Fruit fly (Drosophila melanogaster) Kc167 (cell line): ENCODE measurements around the gene Sp1.

Source experiments
- Myc ChIP-seq: fragments of >200 bp; optimal IDR thresholded peaks from 2 replicates; lab custom pipeline; 2017; ENCODE audit warnings: missing external identifiers
- psq ChIP-seq: fragments of >200 bp; optimal IDR thresholded peaks from 2 replicates; lab custom pipeline; 2017; ENCODE audit warnings: missing external identifiers

DNA sequence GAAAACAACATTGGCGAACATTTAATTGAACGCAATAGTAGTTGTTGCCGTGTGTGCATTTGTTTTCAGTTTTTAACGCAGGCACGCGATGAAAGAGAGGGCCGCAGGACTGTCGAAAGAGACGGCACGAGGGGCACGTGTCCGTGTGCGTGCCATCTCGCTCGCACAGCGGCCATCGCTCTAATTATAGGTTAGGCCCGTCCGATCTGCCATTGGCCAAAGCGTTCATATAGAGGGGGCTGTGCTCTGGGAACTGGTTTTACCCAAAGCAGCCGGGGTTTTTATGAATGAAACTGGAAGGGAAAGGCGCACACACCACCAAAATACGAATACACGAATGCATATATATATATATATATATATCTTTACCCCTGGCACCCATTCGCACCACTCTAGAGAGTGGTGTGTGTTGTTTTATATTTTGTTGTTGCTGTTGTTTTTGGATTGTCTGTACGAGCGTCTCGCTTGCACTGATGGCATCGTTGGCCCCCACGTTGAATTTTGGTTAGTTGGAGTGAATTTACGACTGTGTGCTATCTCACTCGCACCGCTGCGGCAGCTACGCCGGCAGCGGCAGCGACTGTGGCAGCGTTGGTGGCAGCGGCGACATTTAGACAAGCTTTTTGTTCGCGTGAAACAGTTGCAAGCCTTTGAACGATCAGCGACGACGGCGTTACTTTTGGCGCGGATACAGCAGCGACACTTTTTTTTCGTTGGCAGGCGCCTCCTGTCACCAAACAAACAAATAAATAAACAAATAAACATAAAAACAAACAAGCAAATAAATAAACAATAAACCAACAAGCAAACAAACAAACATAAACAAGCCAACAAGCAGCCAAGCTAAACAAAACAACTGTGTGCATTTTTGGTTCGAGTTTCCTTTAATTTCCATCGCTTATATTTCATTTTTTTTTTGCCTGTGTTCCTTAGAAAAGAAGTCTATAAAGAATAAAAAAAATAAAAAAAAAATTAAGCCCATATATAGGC lies at the start of gene Sp1:
- TF ChIP-seq psq (lab: Kevin White, UChicago): no peak
- TF ChIP-seq Myc (lab: Kevin White, UChicago): no peak
